Fruit fly (Drosophila melanogaster): ENCODE measurements around the gene CG10026.

DNA sequence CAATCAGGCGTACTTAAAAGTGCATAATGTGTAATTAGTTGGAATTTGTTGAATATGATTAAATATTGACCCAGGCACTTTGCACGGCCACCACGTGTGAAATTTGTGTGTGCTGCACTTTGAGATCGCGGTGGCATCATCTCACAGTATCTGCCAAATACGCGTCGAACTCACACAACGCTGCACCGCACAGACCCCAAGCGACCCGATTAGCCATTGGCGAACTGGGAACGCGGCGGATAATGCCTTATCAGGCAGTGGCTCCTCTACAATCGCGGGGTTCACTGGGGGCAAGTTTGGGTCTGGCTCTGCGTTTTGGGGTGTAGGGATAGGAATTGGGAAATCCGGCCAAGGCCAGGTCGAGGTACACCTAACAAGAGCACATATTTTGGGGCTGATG lies 1.2 kb downstream of the CG10026 start:
- TF ChIP-seq Sox14 (GFP tag; optimal IDR thresholded peaks at IDR 0.05) (no peak), salr (GFP tag; optimal IDR thresholded peaks at IDR 0.05) (no peak), Met (GFP tag; optimal IDR thresholded peaks at IDR 0.05) (no peak), CG7368 (GFP tag; optimal IDR thresholded peaks at IDR 0.05) (no peak), Hr39 (GFP tag; optimal IDR thresholded peaks at IDR 0.05) (no peak), CG16779 (tag; optimal IDR thresholded peaks at IDR 0.05) (no peak), CG6854 (GFP tag; optimal IDR thresholded peaks at IDR 0.05) (no peak), CG6808 (GFP tag; optimal IDR thresholded peaks at IDR 0.05) (no peak), OdsH (GFP tag; optimal IDR thresholded peaks at IDR 0.05) (no peak), dac (GFP tag; optimal IDR thresholded peaks at IDR 0.05) (no peak), CG11762 (GFP tag; optimal IDR thresholded peaks at IDR 0.05; ENCODE audit: insufficient read depth) (no peak)
